Worm (Caenorhabditis elegans): ENCODE data around the gene comt-4.

ce11 chrV:2004659-2005058 lies 45.3 kb downstream of the comt-4 start, which contains the start of gene cysl-4:
- TF ChIP-seq W03F9.2 (tag; optimal IDR thresholded peaks at IDR 0.05) (no peak), him-1 (tag; optimal IDR thresholded peaks at IDR 0.05) (no peak), dao-5 (tag; optimal IDR thresholded peaks at IDR 0.05) (no peak)
